Worm (Caenorhabditis elegans) whole organism, early embryonic: ENCODE data around the gene cnp-2.
"Not testable (repeated sequence)": the region's sequence is repeated elsewhere in the genome, so short reads cannot be mapped to it uniquely, and the experiment has no call there.

Experiments used
- B0310.2 ChIP-seq: sonication (generic microtip); optimal IDR thresholded peaks from 2 replicates; lab custom pipeline; 2016; ENCODE audit warnings: mild to moderate bottlenecking, missing genetic modification characterization, missing compliant biosample characterization
- F13C5.2 ChIP-seq: sonication (generic microtip); optimal IDR thresholded peaks from 2 replicates; lab custom pipeline; 2017; ENCODE audit warnings: mild to moderate bottlenecking, missing genetic modification characterization, inconsistent platforms, missing compliant biosample characterization
- aly-1 ChIP-seq: sonication (generic microtip); optimal IDR thresholded peaks from 2 replicates; lab custom pipeline; 2016; ENCODE audit warnings: missing genetic modification characterization, missing compliant biosample characterization
- ama-1 ChIP-seq: fragments of 150-350 bp; optimal IDR thresholded peaks from 2 replicates; lab custom pipeline; 2014
- ceh-13 ChIP-seq: fragments of 200-800 bp; sonication (Bioruptor generic); optimal IDR thresholded peaks from 2 replicates; lab custom pipeline; 2018; ENCODE audit warnings: mild to moderate bottlenecking, missing genetic modification characterization, missing compliant biosample characterization
- ceh-36 ChIP-seq: sonication (generic microtip); optimal IDR thresholded peaks from 2 replicates; lab custom pipeline; 2016; ENCODE audit warnings: missing genetic modification characterization, inconsistent platforms, missing compliant biosample characterization
- ets-7 ChIP-seq: sonication (generic microtip); optimal IDR thresholded peaks from 2 replicates; lab custom pipeline; 2016; ENCODE audit warnings: missing genotype, missing genetic modification characterization, missing compliant biosample characterization
- flt-1 ChIP-seq: fragments of 200-800 bp; sonication (Bioruptor generic); IDR thresholded peaks from 2 replicates; pipeline ENCODE4 v1.3.6; 2022; ENCODE audit warnings: missing genetic modification characterization, missing compliant biosample characterization
- hmbx-1 ChIP-seq: sonication (generic microtip); optimal IDR thresholded peaks from 2 replicates; lab custom pipeline; 2016; ENCODE audit warnings: mild to moderate bottlenecking, missing genetic modification characterization, missing compliant biosample characterization
- hmg-4 ChIP-seq: fragments of 200-800 bp; sonication (Bioruptor generic); optimal IDR thresholded peaks from 2 replicates; lab custom pipeline; 2018; ENCODE audit warnings: mild to moderate bottlenecking, missing genetic modification characterization, missing compliant biosample characterization
- hnd-1 ChIP-seq: sonication (generic microtip); optimal IDR thresholded peaks from 2 replicates; lab custom pipeline; 2016; ENCODE audit warnings: missing genetic modification characterization, missing compliant biosample characterization
- pes-1 ChIP-seq: fragments of 200-800 bp; sonication (Bioruptor generic); IDR thresholded peaks from 2 replicates; pipeline ENCODE4 v1.3.6; 2022; ENCODE audit warnings: missing genetic modification reagents, missing genetic modification characterization, missing compliant biosample characterization
- scrt-1 ChIP-seq: fragments of 200-800 bp; sonication (Bioruptor generic); IDR thresholded peaks from 2 replicates; pipeline ENCODE4 v1.3.6; 2022; ENCODE audit warnings: missing genetic modification characterization, missing compliant biosample characterization
- sea-1 ChIP-seq: fragments of 200-800 bp; sonication (Bioruptor generic); conservative IDR thresholded peaks from 2 replicates; pipeline ENCODE4 v1.3.6; 2022; ENCODE audit warnings: missing genetic modification characterization, missing compliant biosample characterization
- tbx-11 ChIP-seq: fragments of 200-800 bp; sonication (Bioruptor generic); IDR thresholded peaks from 2 replicates; pipeline ENCODE4 v1.3.6; 2022; ENCODE audit warnings: missing genetic modification characterization, missing compliant biosample characterization
- tbx-37 ChIP-seq: fragments of 200-800 bp; sonication (Bioruptor generic); conservative IDR thresholded peaks from 2 replicates; pipeline ENCODE4 v1.3.6; 2022; ENCODE audit warnings: missing genetic modification reagents, missing genetic modification characterization, missing compliant biosample characterization
- tra-4 ChIP-seq: sonication (generic microtip); optimal IDR thresholded peaks from 2 replicates; lab custom pipeline; 2017; ENCODE audit warnings: missing genetic modification characterization, missing compliant biosample characterization

Gene cnp-2

DNA sequence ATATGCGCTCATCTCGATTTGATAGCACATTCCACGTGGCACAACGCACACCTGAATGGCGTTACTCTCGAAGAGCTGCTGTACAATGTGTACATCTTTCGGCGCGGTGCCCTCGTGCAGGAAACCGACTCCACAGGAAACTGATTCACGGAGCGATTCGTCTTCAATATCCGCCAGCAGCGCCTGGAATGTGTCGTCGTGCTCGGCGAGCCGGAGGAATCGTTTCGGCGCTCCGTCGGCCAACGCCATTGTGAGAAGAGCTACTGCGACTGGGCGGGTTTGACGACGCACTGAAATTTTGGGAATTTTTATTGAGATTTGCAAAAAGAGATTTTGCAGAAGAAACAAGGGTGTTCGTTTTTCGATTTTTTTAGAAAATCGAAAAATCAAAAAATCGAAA is 30.6 kb upstream of the cnp-2 start:
- TF ChIP-seq hmg-4 (GFP tag; lab: Kevin White, UChicago) (no peak), pes-1 (GFP tag; lab: Robert Waterston, UW) (no peak), sea-1 (no peak), tra-4 (no peak), flt-1 (no peak), hnd-1 (tag; lab: Kevin White, UChicago) (no peak), tbx-11 (GFP tag; lab: Robert Waterston, UW) (no peak), F13C5.2 (tag; lab: Kevin White, UChicago) (no peak), ceh-36 (tag; lab: Kevin White, UChicago) (no peak), ama-1 (lab: Kevin White, UChicago) (no peak), hmbx-1 (tag; lab: Kevin White, UChicago) (no peak), B0310.2 (tag; lab: Kevin White, UChicago) (no peak), tbx-37 (GFP tag; lab: Robert Waterston, UW) (no peak)

DNA sequence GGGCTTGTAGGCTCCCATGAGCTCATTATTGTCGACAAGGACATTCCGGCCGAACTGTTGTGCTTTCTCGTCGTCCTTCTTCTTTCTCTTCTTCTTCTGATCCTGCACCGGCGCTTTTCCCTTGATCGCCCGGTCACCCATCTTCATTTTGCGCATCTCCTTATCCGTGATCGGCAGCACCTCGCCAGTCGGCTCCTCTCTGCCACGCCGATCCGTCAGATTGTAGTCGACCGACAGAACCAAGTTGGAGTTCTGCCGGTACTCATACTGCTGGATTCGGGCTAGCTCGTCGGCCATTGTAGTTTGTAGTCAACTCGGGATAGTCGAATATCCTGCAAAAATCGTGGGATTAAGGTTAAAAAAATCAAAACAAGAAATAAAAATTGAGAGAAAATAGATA is 24.0 kb upstream of the cnp-2 start, which contains the start of gene snrp-200:
Gene snrp-200 (minus strand): TSS at position 332 of the 400 bp plus-strand sequence.
- TF ChIP-seq tbx-11 (GFP tag; lab: Robert Waterston, UW), result no peak
- TF ChIP-seq tbx-37 (GFP tag; lab: Robert Waterston, UW), result no peak
- no peak for TF ChIP-seq F13C5.2 (tag; lab: Kevin White, UChicago)
- TF ChIP-seq aly-1 (tag; lab: Kevin White, UChicago), result no peak
- no peak for TF ChIP-seq pes-1 (GFP tag; lab: Robert Waterston, UW)
- no peak for TF ChIP-seq sea-1
- TF ChIP-seq scrt-1 (GFP tag; lab: Robert Waterston, UW), result no peak
- TF ChIP-seq ama-1 (lab: Kevin White, UChicago), result no peak
- no peak for TF ChIP-seq hmbx-1 (tag; lab: Kevin White, UChicago)
- TF ChIP-seq B0310.2 (tag; lab: Kevin White, UChicago), result no peak
- TF ChIP-seq ceh-13, result no peak
- no peak for TF ChIP-seq tra-4
- TF ChIP-seq ceh-36 (tag; lab: Kevin White, UChicago), result no peak
- TF ChIP-seq flt-1, result no peak
- TF ChIP-seq ets-7 (tag; lab: Kevin White, UChicago), result no peak
- TF ChIP-seq hmg-4 (GFP tag; lab: Kevin White, UChicago), result no peak
- TF ChIP-seq hnd-1 (tag; lab: Kevin White, UChicago), result no peak

- TF ChIP-seq flt-1 (no peak), scrt-1 (GFP tag; lab: Robert Waterston, UW) (no peak), ama-1 (lab: Kevin White, UChicago) (no peak), hmbx-1 (tag; lab: Kevin White, UChicago) (no peak), tbx-11 (GFP tag; lab: Robert Waterston, UW) (no peak), tbx-37 (GFP tag; lab: Robert Waterston, UW) (no peak), ets-7 (tag; lab: Kevin White, UChicago) (no peak), ceh-13 (no peak)
Observed at ce11 chrII:12738284-12739201, 22.1 kb upstream of the cnp-2 start, which contains the start of gene pisy-1. Gene pisy-1, minus strand, starts transcription at chrII:12738334.

ce11 chrII:12739306-12739705 is 21.3 kb upstream of the cnp-2 start:
- TF ChIP-seq ama-1 (lab: Kevin White, UChicago) (no peak), scrt-1 (GFP tag; lab: Robert Waterston, UW) (no peak), tbx-37 (GFP tag; lab: Robert Waterston, UW) (no peak)

- TF ChIP-seq scrt-1 (GFP tag; lab: Robert Waterston, UW) (peak; percentile 72), flt-1 (peak; percentile 10; the same call in 1 of the 2 replicates)
Observed at ce11 chrII:12749720-12750119, 10.9 kb upstream of the cnp-2 start.

- not testable (repeated sequence) for TF ChIP-seq sea-1; flt-1; tbx-11 (GFP tag; lab: Robert Waterston, UW)
Observed at ce11 chrII:12753725-12754124, 6.9 kb upstream of the cnp-2 start, which contains the start of gene Y46G5A.39. Gene Y46G5A.39, minus strand, starts transcription at chrII:12753825.

DNA sequence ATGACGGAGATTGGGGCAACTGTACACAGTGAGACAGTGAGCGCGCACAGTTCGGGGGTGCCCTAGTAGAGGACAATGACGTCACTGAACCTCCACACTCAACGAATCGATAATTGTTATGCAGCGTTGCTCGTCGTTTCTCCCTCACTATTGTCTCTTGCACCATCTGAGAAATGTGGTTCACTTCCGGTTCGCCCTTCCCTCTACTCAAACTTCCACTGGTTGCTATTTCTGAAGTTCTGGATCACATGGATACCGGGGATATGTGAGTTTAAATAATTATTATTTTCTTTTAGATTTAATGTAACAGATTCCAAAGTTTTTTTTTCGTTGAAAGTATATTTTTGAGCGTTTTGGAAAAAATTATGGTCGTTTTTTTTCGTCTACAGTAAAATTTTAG is 4.4 kb upstream of the cnp-2 start, which contains the start of the genes Y46G5A.7 and Y46G5A.8:
Gene Y46G5A.7 (minus strand): TSS at position 153 of the 400 bp plus-strand sequence.
Gene Y46G5A.8 (plus strand): TSS at position 159 of the 400 bp plus-strand sequence.
- TF ChIP-seq ets-7 (tag; lab: Kevin White, UChicago) (peak; percentile 94), flt-1 (no peak)

DNA sequence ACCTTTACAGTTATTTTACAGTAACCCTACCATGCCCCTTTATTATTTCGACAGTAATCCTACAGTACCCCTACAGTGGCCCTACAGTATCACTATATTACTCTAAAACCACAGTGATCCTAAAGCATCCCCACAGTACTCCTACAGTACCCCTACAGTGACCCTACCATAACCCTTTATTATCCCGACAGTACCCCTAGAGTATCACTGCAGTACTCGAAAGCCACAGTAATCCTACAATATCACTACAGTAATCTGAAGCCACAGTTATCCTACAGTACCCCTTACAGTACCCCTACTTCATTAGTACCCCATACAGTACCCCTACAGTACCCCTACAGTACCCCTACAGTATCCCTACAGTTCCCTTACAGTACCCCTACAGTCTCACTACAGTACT is 3.9 kb downstream of the cnp-2 start:
- TF ChIP-seq hmbx-1 (tag; lab: Kevin White, UChicago), result no peak
- TF ChIP-seq tbx-37 (GFP tag; lab: Robert Waterston, UW), result no peak
- TF ChIP-seq ets-7 (tag; lab: Kevin White, UChicago), result no peak
- no peak for TF ChIP-seq B0310.2 (tag; lab: Kevin White, UChicago)
- no peak for TF ChIP-seq ceh-36 (tag; lab: Kevin White, UChicago)
- no peak for TF ChIP-seq sea-1
